Worm (Caenorhabditis elegans) whole organism, L1 larva: ENCODE data around the gene C49H3.12.

Source experiments
- F16B12.6 ChIP-seq: fragments of 150-350 bp; optimal IDR thresholded peaks from 2 replicates; lab custom pipeline; 2014; ENCODE audit warnings: missing biosample characterization, missing genetic modification characterization
- ces-1 ChIP-seq: fragments of 150-350 bp; optimal IDR thresholded peaks from 2 replicates; lab custom pipeline; 2014; ENCODE audit warnings: missing biosample characterization, missing genetic modification reagents, missing genetic modification characterization
- hpl-2 ChIP-seq: fragments of 150-350 bp; optimal IDR thresholded peaks from 2 replicates; lab custom pipeline; 2014; ENCODE audit warnings: missing biosample characterization, missing genetic modification reagents, missing genetic modification characterization
- lin-15B ChIP-seq: fragments of 150-350 bp; sonication (generic microtip); optimal IDR thresholded peaks from 3 replicates; lab custom pipeline; 2014; ENCODE audit warnings: missing biosample characterization, missing genetic modification characterization
- tbx-2 ChIP-seq: sonication (generic microtip); optimal IDR thresholded peaks from 2 replicates; lab custom pipeline; 2016; ENCODE audit warnings: missing genetic modification characterization, missing compliant biosample characterization
- ztf-4 ChIP-seq: fragments of 150-350 bp; optimal IDR thresholded peaks from 2 replicates; lab custom pipeline; 2014; ENCODE audit warnings: missing biosample characterization, missing genetic modification characterization

DNA sequence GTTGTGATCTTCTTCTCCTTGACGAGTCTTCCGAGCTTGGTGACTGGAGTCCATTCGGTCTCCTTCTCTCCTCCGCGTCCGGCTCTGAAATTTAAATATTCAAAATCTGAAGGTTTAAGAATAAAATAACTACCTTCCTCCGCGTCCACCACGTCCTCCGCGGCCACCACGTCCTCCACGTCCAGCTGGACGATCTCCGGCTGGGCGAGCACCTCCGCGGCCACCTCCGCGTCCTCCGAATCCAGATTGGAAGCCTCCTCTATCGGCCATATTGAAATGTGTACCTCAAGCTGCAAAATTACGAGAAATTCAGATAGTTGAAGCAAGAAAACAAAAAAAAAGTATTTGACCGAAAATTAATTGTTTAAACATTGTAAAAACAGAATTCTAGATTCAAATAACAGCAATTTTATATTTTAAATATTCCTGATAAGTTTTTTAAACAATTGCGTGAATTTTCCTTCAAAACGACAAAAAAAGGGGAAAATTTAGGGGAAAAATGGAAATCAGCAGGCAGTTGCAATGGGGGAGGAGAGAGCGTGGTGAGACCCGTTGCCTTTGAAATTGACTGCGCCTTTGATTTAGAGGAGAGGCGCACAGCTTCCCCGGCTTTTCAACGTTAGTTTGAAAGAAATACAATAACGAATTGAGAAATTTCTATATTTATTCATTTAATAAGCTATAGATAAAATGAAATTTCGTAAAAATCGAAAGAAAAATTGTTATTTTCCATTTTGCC is 847 bp downstream of the C49H3.12 start, which contains the start of gene rps-2:
- TF ChIP-seq hpl-2 (GFP tag; lab: Kevin White, UChicago) (no peak), ces-1 (no peak), tbx-2 (tag; lab: Kevin White, UChicago) (no peak), F16B12.6 (tag; lab: Kevin White, UChicago) (no peak), lin-15B (no peak), ztf-4 (tag; lab: Kevin White, UChicago) (no peak)
